Worm (Caenorhabditis elegans) whole organism, L4 larva: ENCODE data around the gene cutl-28.

Source experiments
- daf-12 ChIP-seq: fragments of 150-350 bp; optimal IDR thresholded peaks from 2 replicates; lab custom pipeline; 2014; ENCODE audit warnings: missing biosample characterization, missing genetic modification reagents, missing genetic modification characterization
- fkh-10 ChIP-seq: fragments of 150-350 bp; optimal IDR thresholded peaks from 2 replicates; lab custom pipeline; 2014; ENCODE audit warnings: missing biosample characterization, missing genetic modification reagents, missing genetic modification characterization
- hif-1 ChIP-seq, 2 experiments: sonication (generic microtip); optimal IDR thresholded peaks; 2 replicates each; lab custom pipeline; 2016 to 2017; ENCODE audit warnings: missing compliant biosample characterization in 2 of 2, missing genetic modification characterization in 2 of 2, missing genetic modification reagents in 2 of 2, missing genotype in 2 of 2, mild to moderate bottlenecking in 1 of 2
- lin-13 ChIP-seq: fragments of 150-350 bp; optimal IDR thresholded peaks from 2 replicates; lab custom pipeline; 2014; ENCODE audit warnings: missing biosample characterization, missing genetic modification reagents, missing genetic modification characterization
- mdt-29 ChIP-seq: fragments of 200-800 bp; sonication (Bioruptor generic); IDR thresholded peaks from 2 replicates; pipeline ENCODE4 v1.3.6; 2022; ENCODE audit warnings: missing genetic modification reagents, missing genetic modification characterization, missing compliant biosample characterization
- nhr-111 ChIP-seq: fragments of 200-800 bp; sonication (Bioruptor generic); optimal IDR thresholded peaks from 2 replicates; lab custom pipeline; 2018; ENCODE audit warnings: mild to moderate bottlenecking, missing genetic modification characterization, missing compliant biosample characterization
- nhr-42 ChIP-seq: fragments of 200-800 bp; sonication (Bioruptor generic); IDR thresholded peaks from 2 replicates; pipeline ENCODE4 v1.3.6; 2022; ENCODE audit warnings: missing genetic modification characterization, missing compliant biosample characterization
- nhr-6 ChIP-seq: fragments of 150-350 bp; optimal IDR thresholded peaks from 2 replicates; lab custom pipeline; 2014; ENCODE audit warnings: missing biosample characterization, missing genetic modification characterization
- pha-4 ChIP-seq, 2 experiments: fragments of 150-350 bp in 1 of 2; fragments of 200-800 bp in 1 of 2; sonication (Bioruptor generic) in 1 of 2; IDR thresholded peaks in 1 of 2; optimal IDR thresholded peaks in 1 of 2; 2 replicates each; pipeline versions ENCODE4 v1.3.6 to Lab custom; 2014 to 2022; ENCODE audit warnings: missing genetic modification characterization in 2 of 2, missing genetic modification reagents in 2 of 2, missing biosample characterization in 1 of 2, missing compliant biosample characterization in 1 of 2
- unc-39 ChIP-seq: sonication (generic microtip); optimal IDR thresholded peaks from 2 replicates; lab custom pipeline; 2017; ENCODE audit warnings: missing biosample characterization, missing genetic modification characterization
- unc-62 ChIP-seq, 3 experiments: fragments of 150-350 bp in 1 of 3; sonication (generic microtip); optimal IDR thresholded peaks in 2 of 3; peaks in 1 of 3; 1 replicate in 1 of 3; 2 replicates in 2 of 3; lab custom pipeline; 2014 to 2017; ENCODE audit warnings: missing biosample characterization in 3 of 3, missing genetic modification characterization in 3 of 3, missing genetic modification reagents in 3 of 3, missing genotype in 1 of 3

ce11 chrIV:676280-676679 is 8.0 kb upstream of the cutl-28 start, which contains the start of gene K11H12.5:
- no peak for TF ChIP-seq nhr-111
- no peak for TF ChIP-seq unc-62 (GFP tag; optimal IDR thresholded peaks at IDR 0.05 in 1 of 2; lab: Kevin White, UChicago)
- TF ChIP-seq unc-62 (tag; optimal IDR thresholded peaks at IDR 0.05; lab: Kevin White, UChicago), result no peak
- no peak for TF ChIP-seq fkh-10 (GFP tag; lab: Kevin White, UChicago)
- TF ChIP-seq lin-13 (GFP tag; lab: Kevin White, UChicago), result no peak
- TF ChIP-seq pha-4 (GFP tag; IDR thresholded peaks at IDR 0.05; lab: Robert Waterston, UW), result no peak
- TF ChIP-seq pha-4 (tag; optimal IDR thresholded peaks at IDR 0.05; lab: Kevin White, UChicago), result no peak
- no peak for TF ChIP-seq nhr-42 (GFP tag; lab: Robert Waterston, UW)
- no peak for TF ChIP-seq hif-1 (tag; optimal IDR thresholded peaks at IDR 0.05; lab: Kevin White, UChicago)
- TF ChIP-seq unc-39 (tag; lab: Kevin White, UChicago), result no peak
- TF ChIP-seq mdt-29 (GFP tag; lab: Robert Waterston, UW), result no peak
- no peak for TF ChIP-seq daf-12 (tag; lab: Kevin White, UChicago)
- no peak for TF ChIP-seq nhr-6 (tag; lab: Kevin White, UChicago)
